Worm (Caenorhabditis elegans): ENCODE results near the gene cytb-5.1.

cytb-5.1 gene

DNA sequence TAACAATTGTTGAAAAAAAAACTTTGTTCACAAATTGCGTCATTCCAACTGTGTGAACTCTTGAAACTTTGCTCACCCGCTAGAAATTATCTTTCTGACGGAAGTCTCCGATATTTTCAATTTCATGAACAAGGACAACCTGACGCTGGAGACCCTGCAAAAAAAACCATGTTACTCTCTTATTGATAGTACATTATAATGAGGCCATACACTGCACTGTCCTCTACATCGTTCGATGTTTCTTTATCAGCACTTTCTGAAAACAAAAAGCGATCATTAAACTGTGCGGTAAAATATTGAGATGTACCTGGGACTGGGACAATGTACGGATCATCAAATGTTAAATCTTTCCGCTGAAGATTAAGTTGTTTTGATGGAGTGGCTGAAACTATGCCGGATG lies 1.8 kb downstream of the cytb-5.1 start (continued):
- TF ChIP-seq nhr-25 (tag; optimal IDR thresholded peaks at IDR 0.05; ENCODE audit: borderline replicate concordance, insufficient read depth) = no peak
- TF ChIP-seq hlh-11 (tag; optimal IDR thresholded peaks at IDR 0.05) = peak; percentile 41

DNA sequence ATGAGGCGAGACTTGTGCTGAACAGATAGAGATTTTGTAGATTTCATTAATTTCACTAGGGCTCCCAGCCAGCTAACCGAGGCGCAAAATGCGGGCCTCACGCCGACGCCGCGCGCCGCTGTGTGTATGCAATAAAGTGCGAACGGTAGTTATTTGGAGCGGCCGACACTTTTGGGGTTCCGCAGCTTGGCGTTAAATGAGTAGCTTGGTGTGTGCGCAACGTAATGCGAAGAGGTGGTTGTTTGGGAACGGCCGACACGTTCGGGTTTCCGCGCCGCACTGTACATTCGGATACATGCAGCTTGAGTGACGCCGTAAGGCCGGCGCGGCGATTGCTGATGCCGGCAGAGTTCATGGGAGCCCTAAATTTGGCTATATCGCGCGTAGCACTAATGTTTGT lies 6.4 kb downstream of the cytb-5.1 start:
- TF ChIP-seq rbr-2 (tag; optimal IDR thresholded peaks at IDR 0.05) (no peak), dmd-9 (GFP tag; IDR thresholded peaks at IDR 0.05) (0 out of 2 replicates have a peak, but pooled peaks have one; percentile 35), nhr-76 (tag; optimal IDR thresholded peaks at IDR 0.05) (no peak), F49E8.2 (tag; optimal IDR thresholded peaks at IDR 0.05; ENCODE audit: borderline replicate concordance) (no peak), mep-1 (tag; optimal IDR thresholded peaks at IDR 0.05) (no peak), jun-1 (tag; optimal IDR thresholded peaks at IDR 0.05) (no peak), lin-13 (GFP tag; optimal IDR thresholded peaks at IDR 0.05) (no peak), D1046.2 (GFP tag; IDR thresholded peaks at IDR 0.05) (0 out of 2 replicates have a peak, but pooled peaks have one; percentile 40), set-16 (GFP tag; IDR thresholded peaks at IDR 0.05) (peak; percentile 43), pha-4 (GFP tag; IDR thresholded peaks at IDR 0.05) (no peak), pha-4 (tag; optimal IDR thresholded peaks at IDR 0.05) (no peak), lin-39 (tag; optimal IDR thresholded peaks at IDR 0.05) (no peak), mes-2 (tag; optimal IDR thresholded peaks at IDR 0.05; ENCODE audit: poor library complexity, severe bottlenecking) (no peak), ztf-7 (tag; optimal IDR thresholded peaks at IDR 0.05) (no peak)

DNA sequence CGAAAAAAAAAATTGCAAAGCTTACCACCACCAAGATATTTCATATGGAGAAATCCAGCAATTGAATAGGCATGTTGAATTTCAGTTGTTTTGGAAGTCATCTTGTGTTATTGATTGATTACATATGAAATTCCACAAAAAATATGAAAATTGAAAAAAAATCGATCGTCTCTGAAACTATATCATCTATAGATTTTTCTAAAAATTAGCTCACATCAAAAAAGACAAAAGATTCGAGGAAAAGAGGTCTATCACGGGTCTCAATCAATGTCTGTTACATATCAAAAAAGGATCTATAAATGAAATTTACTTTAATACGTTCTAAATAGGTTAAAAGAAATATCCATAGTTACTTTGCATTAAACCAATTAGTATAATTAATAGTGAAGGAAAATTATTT lies 10.7 kb downstream of the cytb-5.1 start, which contains the start of gene tbc-19:
Gene tbc-19 (minus strand): TSS at position 101 of the 400 bp plus-strand sequence.
- TF ChIP-seq ztf-11 (tag; optimal IDR thresholded peaks at IDR 0.05) (no peak), ceh-32 (tag; optimal IDR thresholded peaks at IDR 0.05; ENCODE audit: poor library complexity) (no peak), zfp-3 (GFP tag; conservative IDR thresholded peaks at IDR 0.05) (no peak), fkh-10 (GFP tag; optimal IDR thresholded peaks at IDR 0.05) (no peak), nhr-42 (GFP tag; IDR thresholded peaks at IDR 0.05) (no peak), ceh-20 (GFP tag; IDR thresholded peaks at IDR 0.05) (no peak), zip-2 (tag; optimal IDR thresholded peaks at IDR 0.05) (no peak), tag-97 (GFP tag; IDR thresholded peaks at IDR 0.05) (no peak), mdl-1 (tag; optimal IDR thresholded peaks at IDR 0.05) (no peak), F49E8.2 (tag; optimal IDR thresholded peaks at IDR 0.05; ENCODE audit: borderline replicate concordance) (no peak), daf-19 (GFP tag; conservative IDR thresholded peaks at IDR 0.05) (no peak), F26F4.8 (GFP tag; conservative IDR thresholded peaks at IDR 0.05) (no peak), hlh-30 (tag; optimal IDR thresholded peaks at IDR 0.05; ENCODE audit: insufficient read depth) (no peak), set-16 (GFP tag; IDR thresholded peaks at IDR 0.05) (no peak), vab-7 (GFP tag; IDR thresholded peaks at IDR 0.05) (no peak)

DNA sequence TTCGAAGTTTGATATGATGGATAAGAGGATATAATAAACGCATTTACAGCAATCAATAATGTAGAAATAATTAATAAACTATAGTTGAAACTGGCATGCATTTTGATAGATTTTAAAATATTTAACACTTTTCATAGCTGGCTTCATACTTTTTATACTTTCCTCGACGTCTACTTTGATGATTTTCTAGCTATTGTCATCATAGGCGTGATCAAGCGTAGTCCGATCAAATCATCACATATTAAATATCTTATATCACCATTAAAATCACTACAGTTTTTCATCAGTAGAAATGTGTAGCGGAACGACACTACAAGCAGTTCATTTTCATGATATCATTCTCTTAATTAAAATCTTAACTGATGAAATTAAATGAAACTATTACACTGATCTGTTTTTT lies 13.6 kb downstream of the cytb-5.1 start, which contains the start of gene C04C11.25:
Gene C04C11.25 (minus strand): TSS at position 101 of the 400 bp plus-strand sequence.
- TF ChIP-seq daf-12 (tag; optimal IDR thresholded peaks at IDR 0.05) (no peak), ceh-82 (tag; optimal IDR thresholded peaks at IDR 0.05) (no peak), F37D6.2 (tag; optimal IDR thresholded peaks at IDR 0.05) (no peak), daf-19 (GFP tag; conservative IDR thresholded peaks at IDR 0.05) (no peak), nhr-28 (tag; optimal IDR thresholded peaks at IDR 0.05) (peak; percentile 78)

DNA sequence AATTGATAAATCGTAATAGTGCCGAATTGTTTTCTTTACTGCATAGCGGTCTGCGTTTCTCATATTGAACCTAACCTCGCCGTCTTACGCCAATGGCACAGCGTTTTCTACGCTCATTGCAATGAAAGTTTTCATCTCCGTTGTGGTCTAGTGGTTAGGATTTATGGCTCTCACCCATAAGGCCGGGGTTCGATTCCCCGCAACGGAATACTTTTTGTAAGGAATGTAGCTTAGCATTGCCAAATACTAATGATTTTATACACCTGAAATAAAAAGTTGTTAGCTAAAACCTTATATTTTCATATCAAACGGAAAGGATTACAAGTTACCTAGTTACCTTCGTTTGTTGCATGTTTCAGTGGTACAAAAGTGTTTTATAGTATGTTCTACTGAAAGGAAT lies 14.1 kb downstream of the cytb-5.1 start:
- TF ChIP-seq tag-97 (GFP tag; IDR thresholded peaks at IDR 0.05) = no peak
- peak; percentile 68 for TF ChIP-seq Y5F2A.4 (GFP tag; optimal IDR thresholded peaks at IDR 0.05)
- TF ChIP-seq unc-62 (GFP tag; optimal IDR thresholded peaks at IDR 0.05 in 1 of 2) = peak in 1 of 2 experiments; percentile 92
- TF ChIP-seq unc-62 (tag; optimal IDR thresholded peaks at IDR 0.05) = no peak
- TF ChIP-seq ama-1 (optimal IDR thresholded peaks at IDR 0.05) = no peak
- no peak for TF ChIP-seq aly-2 (tag; optimal IDR thresholded peaks at IDR 0.05)
- TF ChIP-seq ceh-82 (tag; optimal IDR thresholded peaks at IDR 0.05) = no peak
- TF ChIP-seq saeg-2 (GFP tag; IDR thresholded peaks at IDR 0.05) = no peak
- TF ChIP-seq nhr-102 (tag; optimal IDR thresholded peaks at IDR 0.05) = peak; percentile 84
- TF ChIP-seq attf-4 (tag; optimal IDR thresholded peaks at IDR 0.05) = no peak
- TF ChIP-seq mxl-2 (GFP tag; conservative IDR thresholded peaks at IDR 0.05) = 0 out of 2 replicates have a peak, but pooled peaks have one; percentile 58
- TF ChIP-seq nhr-77 (tag; optimal IDR thresholded peaks at IDR 0.05) = peak; percentile 79
- peak; percentile 64 for TF ChIP-seq arid-1 (GFP tag; conservative IDR thresholded peaks at IDR 0.05)
- peak; percentile 63 for TF ChIP-seq hlh-11 (tag; optimal IDR thresholded peaks at IDR 0.05)
- no peak for TF ChIP-seq fos-1 (tag; optimal IDR thresholded peaks at IDR 0.05)
- peak; percentile 69 for TF ChIP-seq tra-1 (GFP tag; IDR thresholded peaks at IDR 0.05)
- TF ChIP-seq nhr-42 (GFP tag; IDR thresholded peaks at IDR 0.05) = peak; percentile 73
- peak; percentile 62 for TF ChIP-seq F37D6.2 (tag; optimal IDR thresholded peaks at IDR 0.05)

Measured in whole organism, L4 larva.